1 fruit fly cellular context compared by ENCODE assay signal in the genomic region with DNA sequence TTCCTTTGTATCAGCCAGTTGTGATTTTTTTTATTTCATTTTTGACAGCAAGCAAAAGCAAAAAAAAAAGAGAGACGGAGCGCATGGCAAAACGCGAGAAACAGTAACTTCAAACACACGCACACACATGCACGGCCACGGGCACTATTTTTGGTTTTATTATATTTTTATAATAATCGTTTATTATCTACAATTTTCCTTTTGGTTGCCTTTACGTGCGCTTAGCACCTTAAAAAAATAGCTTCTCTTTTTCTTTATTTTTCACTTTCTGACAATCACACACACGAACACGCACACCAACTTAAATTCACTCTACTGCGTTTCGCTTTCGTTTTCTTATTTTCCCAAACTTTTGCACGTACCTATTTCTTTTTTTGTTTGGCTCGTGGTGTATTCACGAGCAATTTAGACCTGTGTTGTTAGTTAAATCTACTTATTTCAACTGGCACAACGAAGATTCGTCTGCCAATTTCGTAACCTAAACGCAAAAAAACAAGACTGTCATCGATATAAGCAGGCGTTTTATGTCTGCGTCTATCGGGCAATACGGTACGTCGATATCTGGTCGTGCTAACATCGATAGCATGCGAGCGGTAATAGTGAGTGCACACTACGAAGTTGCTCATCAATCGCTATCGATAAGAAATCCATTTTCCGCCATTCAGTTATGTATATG.
TF ChIP-seq lines count a peak whose summit lies in the region.

A gene (minus strand): TSS at position 532 of the 676 bp plus-strand sequence.

TF ChIP-seq in whole organism, embryonic, 481 proteins besides CTCF, POLR2A, EP300 and RAD21 (continued from another document and continues in another):
- TF ChIP-seq CG12391 (tag; optimal IDR thresholded peaks at IDR 0.05; lab: Kevin White, UChicago) (peak; percentile 21), CG14710 (tag; optimal IDR thresholded peaks at IDR 0.05; lab: Kevin White, UChicago) (peak; percentile 79), CG2116 (GFP tag; optimal IDR thresholded peaks at IDR 0.05; lab: Kevin White, UChicago) (peak; percentile 89), row (GFP tag; IDR thresholded peaks at IDR 0.05; lab: Robert Waterston, UW) (peak; percentile 62), danr (GFP tag; IDR thresholded peaks at IDR 0.05; lab: Robert Waterston, UW) (no peak), prd (optimal IDR thresholded peaks at IDR 0.05; lab: Kevin White, UChicago) (no peak), prd (GFP tag; IDR thresholded peaks at IDR 0.05; lab: Robert Waterston, UW) (0 out of 3 replicates have a peak, but pooled peaks have one; percentile 6), Neu2 (GFP tag; optimal IDR thresholded peaks at IDR 0.05; lab: Kevin White, UChicago; ENCODE audit: borderline replicate concordance) (no peak), Optix (GFP tag; IDR thresholded peaks at IDR 0.05; lab: Robert Waterston, UW) (no peak), Doc3 (GFP tag; IDR thresholded peaks at IDR 0.05; lab: Robert Waterston, UW; ENCODE audit: partially characterized antibody) (peak; percentile 65), mirr (GFP tag; optimal IDR thresholded peaks at IDR 0.05; lab: Kevin White, UChicago) (peak; percentile 12), gcm (GFP tag; optimal IDR thresholded peaks at IDR 0.05; lab: Kevin White, UChicago) (no peak), fd3F (GFP tag; optimal IDR thresholded peaks at IDR 0.05; lab: Kevin White, UChicago) (no peak), Opbp (GFP tag; IDR thresholded peaks at IDR 0.05; lab: Robert Waterston, UW; ENCODE audit: partially characterized antibody) (peak; percentile 97), CG7357 (GFP tag; IDR thresholded peaks at IDR 0.05; lab: Robert Waterston, UW) (peak; percentile 94), CG1024 (GFP tag; IDR thresholded peaks at IDR 0.05; lab: Robert Waterston, UW) (peak; percentile 89), knrl (GFP tag; IDR thresholded peaks at IDR 0.05; lab: Robert Waterston, UW; ENCODE audit: partially characterized antibody) (peak; percentile 91), Max (GFP tag; optimal IDR thresholded peaks at IDR 0.05; lab: Kevin White, UChicago) (no peak), crp (GFP tag; optimal IDR thresholded peaks at IDR 0.05; lab: Kevin White, UChicago) (peak in 1 of 2 experiments; percentile 6), jumu (GFP tag; optimal IDR thresholded peaks at IDR 0.05; lab: Kevin White, UChicago) (peak; percentile 48), unc-4 (GFP tag; IDR thresholded peaks at IDR 0.05; lab: Robert Waterston, UW; ENCODE audit: partially characterized antibody) (peak; percentile 81), ERR (GFP tag; optimal IDR thresholded peaks at IDR 0.05; lab: Kevin White, UChicago) (peak; percentile 16), mam (GFP tag; optimal IDR thresholded peaks at IDR 0.05; lab: Kevin White, UChicago) (peak; percentile 6), fu2 (GFP tag; optimal IDR thresholded peaks at IDR 0.05; lab: Kevin White, UChicago) (no peak), fd102C (GFP tag; optimal IDR thresholded peaks at IDR 0.05; lab: Kevin White, UChicago) (no peak), CG9876 (GFP tag; optimal IDR thresholded peaks at IDR 0.05; lab: Kevin White, UChicago) (peak; percentile 8), ems (GFP tag; optimal IDR thresholded peaks at IDR 0.05; lab: Kevin White, UChicago) (no peak), caup (GFP tag; optimal IDR thresholded peaks at IDR 0.05; lab: Kevin White, UChicago; ENCODE audit: severe bottlenecking) (no peak), MESR4 (GFP tag; optimal IDR thresholded peaks at IDR 0.05; lab: Kevin White, UChicago) (peak; percentile 79), CG1602 (GFP tag; optimal IDR thresholded peaks at IDR 0.05; lab: Kevin White, UChicago) (no peak), CG34376 (GFP tag; optimal IDR thresholded peaks at IDR 0.05; lab: Kevin White, UChicago) (peak; percentile 27), Med (GFP tag; lab: Kevin White, UChicago) (peak; percentile 89), Dip2 (GFP tag; IDR thresholded peaks at IDR 0.05; lab: Robert Waterston, UW) (no peak), CG17802 (tag; optimal IDR thresholded peaks at IDR 0.05; lab: Kevin White, UChicago) (peak; percentile 79), CG2889 (GFP tag; IDR thresholded peaks at IDR 0.05; lab: Robert Waterston, UW) (no peak), CG2129 (GFP tag; IDR thresholded peaks at IDR 0.05; lab: Robert Waterston, UW; ENCODE audit: partially characterized antibody) (peak; percentile 32; the same call in 1 of the 2 replicates), emc (GFP tag; optimal IDR thresholded peaks at IDR 0.05; lab: Kevin White, UChicago) (no peak), CG3847 (GFP tag; IDR thresholded peaks at IDR 0.05; lab: Robert Waterston, UW) (peak; percentile 44), CG14014 (GFP tag; IDR thresholded peaks at IDR 0.05; lab: Robert Waterston, UW) (no peak), CG32532 (GFP tag; IDR thresholded peaks at IDR 0.05; lab: Robert Waterston, UW) (0 out of 2 replicates have a peak, but pooled peaks have one; percentile 10), HmgD (GFP tag; optimal IDR thresholded peaks at IDR 0.05; lab: Kevin White, UChicago) (peak; percentile 85), Bteb2 (GFP tag; optimal IDR thresholded peaks at IDR 0.05; lab: Kevin White, UChicago) (no peak), CG7556 (GFP tag; optimal IDR thresholded peaks at IDR 0.05; lab: Kevin White, UChicago) (no peak), sna (GFP tag; IDR thresholded peaks at IDR 0.05; lab: Robert Waterston, UW; ENCODE audit: partially characterized antibody) (peak; percentile 84), gem (tag; optimal IDR thresholded peaks at IDR 0.05; lab: Kevin White, UChicago) (peak; percentile 20), CG15514 (GFP tag; optimal IDR thresholded peaks at IDR 0.05; lab: Kevin White, UChicago) (peak; percentile 75), phol (tag; optimal IDR thresholded peaks at IDR 0.05; lab: Kevin White, UChicago) (peak; percentile 73), CG8089 (GFP tag; optimal IDR thresholded peaks at IDR 0.05; lab: Kevin White, UChicago) (peak; percentile 31), hbn (GFP tag; IDR thresholded peaks at IDR 0.05; lab: Robert Waterston, UW; ENCODE audit: partially characterized antibody) (peak; percentile 80), gro (GFP tag; optimal IDR thresholded peaks at IDR 0.05; lab: Kevin White, UChicago) (peak; percentile 39), CG33213 (GFP tag; optimal IDR thresholded peaks at IDR 0.05; lab: Kevin White, UChicago) (peak; percentile 45), trem (tag; optimal IDR thresholded peaks at IDR 0.05; lab: Kevin White, UChicago) (peak; percentile 72), NK7.1 (GFP tag; optimal IDR thresholded peaks at IDR 0.05; lab: Kevin White, UChicago) (no peak), CG31388 (GFP tag; optimal IDR thresholded peaks at IDR 0.05; lab: Kevin White, UChicago) (no peak), tna (GFP tag; IDR thresholded peaks at IDR 0.05; lab: Robert Waterston, UW; ENCODE audit: partially characterized antibody) (peak; percentile 97), lab (GFP tag; optimal IDR thresholded peaks at IDR 0.05; lab: Kevin White, UChicago) (peak; percentile 7), CG12769 (tag; optimal IDR thresholded peaks at IDR 0.05; lab: Kevin White, UChicago) (no peak), Dfd (GFP tag; optimal IDR thresholded peaks at IDR 0.05; lab: Kevin White, UChicago) (peak in 1 of 2 experiments; percentile 8), Nf-YC (tag; optimal IDR thresholded peaks at IDR 0.05; lab: Kevin White, UChicago) (no peak), Pdp1 (GFP tag; optimal IDR thresholded peaks at IDR 0.05; lab: Kevin White, UChicago) (peak in 1 of 2 experiments; percentile 91), CG17328 (GFP tag; IDR thresholded peaks at IDR 0.05; lab: Robert Waterston, UW) (no peak), CG4617 (GFP tag; optimal IDR thresholded peaks at IDR 0.05; lab: Kevin White, UChicago; ENCODE audit: borderline replicate concordance) (peak; percentile 84), Oli (tag; optimal IDR thresholded peaks at IDR 0.05; lab: Kevin White, UChicago) (no peak), CG14860 (GFP tag; IDR thresholded peaks at IDR 0.05; lab: Robert Waterston, UW; ENCODE audit: partially characterized antibody) (peak; percentile 96), slbo (GFP tag; IDR thresholded peaks at IDR 0.05; lab: Robert Waterston, UW) (peak; percentile 37), CG17829 (tag; optimal IDR thresholded peaks at IDR 0.05; lab: Kevin White, UChicago) (peak; percentile 50), CG2120 (GFP tag; optimal IDR thresholded peaks at IDR 0.05; lab: Kevin White, UChicago) (peak; percentile 37), sisA (GFP tag; IDR thresholded peaks at IDR 0.05; lab: Robert Waterston, UW) (no peak), Camta (GFP tag; optimal IDR thresholded peaks at IDR 0.05; lab: Kevin White, UChicago) (no peak), CG34224 (GFP tag; IDR thresholded peaks at IDR 0.05; lab: Robert Waterston, UW; ENCODE audit: partially characterized antibody) (peak; percentile 92), exex (tag; optimal IDR thresholded peaks at IDR 0.05; lab: Kevin White, UChicago) (peak; percentile 7), Drgx (GFP tag; IDR thresholded peaks at IDR 0.05; lab: Robert Waterston, UW) (peak; percentile 83), Jarid2 (GFP tag; optimal IDR thresholded peaks at IDR 0.05; lab: Kevin White, UChicago) (peak; percentile 45), Hmr (GFP tag; optimal IDR thresholded peaks at IDR 0.05; lab: Kevin White, UChicago) (peak; percentile 33), zf30C (GFP tag; optimal IDR thresholded peaks at IDR 0.05; lab: Kevin White, UChicago) (no peak), pho (GFP tag; optimal IDR thresholded peaks at IDR 0.05; lab: Kevin White, UChicago) (peak; percentile 43), run (tag; optimal IDR thresholded peaks at IDR 0.05; lab: Kevin White, UChicago) (no peak), bigmax (GFP tag; optimal IDR thresholded peaks at IDR 0.05; lab: Kevin White, UChicago) (peak; percentile 78), Lhr (GFP tag; optimal IDR thresholded peaks at IDR 0.05; lab: Kevin White, UChicago) (peak; percentile 21), mld (GFP tag; IDR thresholded peaks at IDR 0.05; lab: Robert Waterston, UW; ENCODE audit: partially characterized antibody) (peak; percentile 96), Trl (optimal IDR thresholded peaks at IDR 0.05; lab: Kevin White, UChicago) (peak in 1 of 2 experiments; percentile 9), Trl (GFP tag; optimal IDR thresholded peaks at IDR 0.05; lab: Kevin White, UChicago) (no peak), ken (GFP tag; IDR thresholded peaks at IDR 0.05; lab: Robert Waterston, UW) (no peak), CG2202 (tag; optimal IDR thresholded peaks at IDR 0.05; lab: Kevin White, UChicago) (no peak), Dip3 (GFP tag; optimal IDR thresholded peaks at IDR 0.05; lab: Kevin White, UChicago) (no peak), insv (GFP tag; optimal IDR thresholded peaks at IDR 0.05; lab: Kevin White, UChicago) (no peak), CG6175 (GFP tag; IDR thresholded peaks at IDR 0.05; lab: Robert Waterston, UW) (no peak), crc (GFP tag; optimal IDR thresholded peaks at IDR 0.05; lab: Kevin White, UChicago) (no peak), sob (GFP tag; IDR thresholded peaks at IDR 0.05; lab: Robert Waterston, UW) (peak; percentile 45), CG33557 (GFP tag; optimal IDR thresholded peaks at IDR 0.05; lab: Kevin White, UChicago) (no peak), wdn (GFP tag; IDR thresholded peaks at IDR 0.05; lab: Robert Waterston, UW) (no peak), CG1603 (tag; optimal IDR thresholded peaks at IDR 0.05; lab: Kevin White, UChicago) (peak; percentile 86), stwl (tag; optimal IDR thresholded peaks at IDR 0.05; lab: Kevin White, UChicago) (peak; percentile 97), CG31224 (GFP tag; IDR thresholded peaks at IDR 0.05; lab: Robert Waterston, UW) (no peak), CG16779 (GFP tag; IDR thresholded peaks at IDR 0.05; lab: Robert Waterston, UW) (no peak), CG12071 (GFP tag; optimal IDR thresholded peaks at IDR 0.05; lab: Kevin White, UChicago) (no peak), Taf1 (GFP tag; IDR thresholded peaks at IDR 0.05; lab: Robert Waterston, UW) (no peak), nmo (GFP tag; optimal IDR thresholded peaks at IDR 0.05; lab: Kevin White, UChicago) (peak; percentile 40), CG3838 (GFP tag; optimal IDR thresholded peaks at IDR 0.05; lab: Kevin White, UChicago) (no peak), CG11085 (GFP tag; IDR thresholded peaks at IDR 0.05; lab: Robert Waterston, UW) (0 out of 2 replicates have a peak, but pooled peaks have one; percentile 19), tgo (GFP tag; IDR thresholded peaks at IDR 0.05; lab: Robert Waterston, UW) (no peak), CG4730 (GFP tag; IDR thresholded peaks at IDR 0.05; lab: Robert Waterston, UW) (no peak), Dp (GFP tag; optimal IDR thresholded peaks at IDR 0.05; lab: Kevin White, UChicago) (peak; percentile 74), lola (GFP tag; optimal IDR thresholded peaks at IDR 0.05; lab: Kevin White, UChicago) (peak in 1 of 3 experiments; percentile 86), CG3995 (GFP tag; optimal IDR thresholded peaks at IDR 0.05; lab: Kevin White, UChicago) (peak; percentile 15), Vsx1 (GFP tag; optimal IDR thresholded peaks at IDR 0.05; lab: Kevin White, UChicago) (no peak), sqz (GFP tag; optimal IDR thresholded peaks at IDR 0.05; lab: Kevin White, UChicago) (peak; percentile 62), cg (GFP tag; optimal IDR thresholded peaks at IDR 0.05; lab: Kevin White, UChicago) (peak; percentile 72), onecut (GFP tag; IDR thresholded peaks at IDR 0.05; lab: Robert Waterston, UW) (0 out of 2 replicates have a peak, but pooled peaks have one; percentile 36), CG1647 (GFP tag; optimal IDR thresholded peaks at IDR 0.05; lab: Kevin White, UChicago) (no peak), CG1233 (GFP tag; optimal IDR thresholded peaks at IDR 0.05; lab: Kevin White, UChicago) (no peak), CG8281 (tag; optimal IDR thresholded peaks at IDR 0.05; lab: Kevin White, UChicago) (no peak), Ets65A (GFP tag; lab: Kevin White, UChicago) (peak; percentile 19), CG30020 (tag; optimal IDR thresholded peaks at IDR 0.05; lab: Kevin White, UChicago) (peak; percentile 94), Stat92E (GFP tag; optimal IDR thresholded peaks at IDR 0.05; lab: Kevin White, UChicago) (no peak), Hr78 (GFP tag; optimal IDR thresholded peaks at IDR 0.05; lab: Kevin White, UChicago) (peak in 1 of 2 experiments; percentile 6), Hr39 (optimal IDR thresholded peaks at IDR 0.05; lab: Kevin White, UChicago) (no peak), E2f2 (GFP tag; IDR thresholded peaks at IDR 0.05; lab: Robert Waterston, UW) (peak; percentile 81), Antp (GFP tag; optimal IDR thresholded peaks at IDR 0.05; lab: Kevin White, UChicago) (no peak), CG7987 (GFP tag; optimal IDR thresholded peaks at IDR 0.05; lab: Kevin White, UChicago) (peak; percentile 6), CG15601 (tag; optimal IDR thresholded peaks at IDR 0.05; lab: Kevin White, UChicago) (no peak), wor (GFP tag; IDR thresholded peaks at IDR 0.05; lab: Robert Waterston, UW) (no peak)
